Worm (Caenorhabditis elegans) whole organism, L4 larva: Measurements from ENCODE around the gene C50B8.4.

Experiments used
- T26A8.4 ChIP-seq: fragments of 200-800 bp; sonication (Bioruptor generic); IDR thresholded peaks from 2 replicates; pipeline ENCODE4 v1.3.6; 2022; ENCODE audit warnings: missing genetic modification characterization, missing compliant biosample characterization
- Y105C5A.15 ChIP-seq: fragments of 200-800 bp; sonication (Bioruptor generic); IDR thresholded peaks from 2 replicates; pipeline ENCODE4 v1.3.6; 2022; ENCODE audit warnings: missing genetic modification characterization, missing compliant biosample characterization
- ctbp-1 ChIP-seq: fragments of 200-800 bp; sonication (Bioruptor generic); IDR thresholded peaks from 2 replicates; pipeline ENCODE4 v1.3.6; 2022; ENCODE audit warnings: missing genetic modification reagents, missing genetic modification characterization, missing compliant biosample characterization
- dpl-1 ChIP-seq: fragments of 150-350 bp; optimal IDR thresholded peaks from 2 replicates; lab custom pipeline; 2014; ENCODE audit warnings: missing biosample characterization, missing genetic modification reagents, missing genetic modification characterization
- mes-2 ChIP-seq: sonication (generic microtip); optimal IDR thresholded peaks from 2 replicates; lab custom pipeline; 2016; ENCODE audit warnings: missing genotype, mild to moderate bottlenecking, missing genetic modification characterization, missing compliant biosample characterization; ENCODE audit not compliant: poor library complexity, severe bottlenecking
- nhr-11 ChIP-seq: fragments of 150-350 bp; optimal IDR thresholded peaks from 2 replicates; lab custom pipeline; 2014; ENCODE audit warnings: missing biosample characterization, missing genetic modification characterization
- nhr-76 ChIP-seq: fragments of 150-350 bp; optimal IDR thresholded peaks from 2 replicates; lab custom pipeline; 2014; ENCODE audit warnings: missing biosample characterization, missing genetic modification characterization
- spr-3 ChIP-seq: fragments of 200-800 bp; sonication (Bioruptor generic); optimal IDR thresholded peaks from 2 replicates; lab custom pipeline; 2018; ENCODE audit warnings: mild to moderate bottlenecking, missing genetic modification characterization, missing compliant biosample characterization
- tag-97 ChIP-seq: fragments of 200-800 bp; sonication (Bioruptor generic); IDR thresholded peaks from 2 replicates; pipeline ENCODE4 v1.3.6; 2022; ENCODE audit warnings: missing genetic modification characterization, missing compliant biosample characterization
- unc-130 ChIP-seq: sonication (generic microtip); optimal IDR thresholded peaks from 2 replicates; lab custom pipeline; 2016; ENCODE audit warnings: missing genetic modification reagents, missing genetic modification characterization, missing compliant biosample characterization
- unc-39 ChIP-seq: sonication (generic microtip); optimal IDR thresholded peaks from 2 replicates; lab custom pipeline; 2017; ENCODE audit warnings: missing biosample characterization, missing genetic modification characterization
- unc-62 ChIP-seq, 3 experiments: fragments of 150-350 bp in 1 of 3; sonication (generic microtip); optimal IDR thresholded peaks in 2 of 3; peaks in 1 of 3; 1 replicate in 1 of 3; 2 replicates in 2 of 3; lab custom pipeline; 2014 to 2017; ENCODE audit warnings: missing biosample characterization in 3 of 3, missing genetic modification characterization in 3 of 3, missing genetic modification reagents in 3 of 3, missing genotype in 1 of 3
- vab-7 ChIP-seq: fragments of 200-800 bp; sonication (Bioruptor generic); IDR thresholded peaks from 2 replicates; pipeline ENCODE4 v1.3.6; 2022; ENCODE audit warnings: missing genetic modification reagents, missing genetic modification characterization, missing compliant biosample characterization
- ztf-11 ChIP-seq: fragments of 150-350 bp; optimal IDR thresholded peaks from 2 replicates; lab custom pipeline; 2014; ENCODE audit warnings: missing biosample characterization, missing genetic modification characterization

C50B8.4 gene

ce11 chrV:13613870-13614269 is 42.1 kb downstream of the C50B8.4 start, which contains the start of gene F53F4.7:
F53F4.7 (minus strand) TSS chrV:13613970.
- TF ChIP-seq spr-3 (GFP tag; lab: Kevin White, UChicago), result no peak

DNA sequence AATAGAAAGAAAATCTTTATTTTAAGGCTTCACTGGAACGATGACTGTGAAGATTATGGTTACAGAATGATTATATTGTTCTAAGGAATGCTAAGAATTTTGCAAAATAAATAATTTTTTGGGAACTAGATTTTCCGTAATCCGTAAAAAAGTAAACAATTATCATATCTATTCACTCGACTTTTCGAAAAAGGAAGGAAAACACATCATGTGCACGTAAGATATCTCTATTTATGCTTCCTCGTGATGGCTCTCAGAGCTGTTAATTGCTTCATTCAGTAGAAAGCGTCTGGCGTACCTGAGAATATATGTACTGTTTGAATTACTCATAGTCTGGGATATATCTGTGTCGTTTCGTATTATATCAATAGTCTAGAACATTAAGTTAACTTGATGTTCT is 47.9 kb downstream of the C50B8.4 start, which contains the start of gene srd-11:
srd-11 (minus strand) TSS at position 101 of the 400 bp plus-strand sequence.
- TF ChIP-seq Y105C5A.15 (no peak), tag-97 (no peak), dpl-1 (no peak), ctbp-1 (GFP tag; lab: Robert Waterston, UW) (no peak), nhr-11 (tag; lab: Kevin White, UChicago) (no peak), vab-7 (GFP tag; lab: Robert Waterston, UW) (no peak), mes-2 (tag; lab: Kevin White, UChicago) (no peak), T26A8.4 (GFP tag; lab: Robert Waterston, UW) (no peak), ztf-11 (tag; lab: Kevin White, UChicago) (no peak), unc-130 (GFP tag; lab: Kevin White, UChicago) (no peak)

- TF ChIP-seq nhr-76 (tag; lab: Kevin White, UChicago), result no peak
Measured at ce11 chrV:13620676-13621075, 48.9 kb downstream of the C50B8.4 start, which contains the start of gene F53F4.15. F53F4.15 (plus strand) TSS chrV:13620976.

- TF ChIP-seq unc-39 (tag; lab: Kevin White, UChicago) (no peak), unc-62 (GFP tag; optimal IDR thresholded peaks at IDR 0.05 in 1 of 2; lab: Kevin White, UChicago) (peak in 1 of 2 experiments; percentile 54), unc-62 (tag; optimal IDR thresholded peaks at IDR 0.05; lab: Kevin White, UChicago) (no peak)
Measured at ce11 chrV:13621720-13622119, 49.9 kb downstream of the C50B8.4 start, which contains the start of gene F53F4.16. F53F4.16 (minus strand) TSS chrV:13621820.
